Fruit fly (Drosophila melanogaster): ENCODE data around the gene CG42680.
A peak's percentile ranks its signal among the peaks of the same experiment; 100 is the strongest.

CG42680 gene

dm6 chr2L:14557743-14558142 is 30.3 kb downstream of the CG42680 start (continued):
- TF ChIP-seq Atf6 (GFP tag; IDR thresholded peaks at IDR 0.05) (peak; percentile 20; the same call in 1 of the 2 replicates), fd3F (GFP tag; optimal IDR thresholded peaks at IDR 0.05) (no peak), zen (tag; optimal IDR thresholded peaks at IDR 0.05) (peak; percentile 84), ind (GFP tag; optimal IDR thresholded peaks at IDR 0.05) (no peak), CG1602 (GFP tag; optimal IDR thresholded peaks at IDR 0.05) (no peak), crol (GFP tag; IDR thresholded peaks at IDR 0.05) (no peak), sqz (GFP tag; optimal IDR thresholded peaks at IDR 0.05) (no peak), CG8359 (GFP tag; optimal IDR thresholded peaks at IDR 0.05; ENCODE audit: borderline replicate concordance) (no peak), chif (GFP tag; optimal IDR thresholded peaks at IDR 0.05) (peak in 1 of 2 experiments; percentile 32), CG18262 (tag; optimal IDR thresholded peaks at IDR 0.05) (peak; percentile 11), tin (GFP tag; optimal IDR thresholded peaks at IDR 0.05) (no peak), Antp (GFP tag; optimal IDR thresholded peaks at IDR 0.05) (no peak), CG6683 (GFP tag; optimal IDR thresholded peaks at IDR 0.05) (no peak), Sry-β (GFP tag; optimal IDR thresholded peaks at IDR 0.05) (peak; percentile 64), MTF-1 (GFP tag; optimal IDR thresholded peaks at IDR 0.05; ENCODE audit: borderline replicate concordance) (no peak), gem (tag; optimal IDR thresholded peaks at IDR 0.05) (peak; percentile 29), CG2116 (GFP tag; optimal IDR thresholded peaks at IDR 0.05) (no peak), kay (GFP tag; optimal IDR thresholded peaks at IDR 0.05) (no peak), ash1 (GFP tag; optimal IDR thresholded peaks at IDR 0.05) (no peak), grn (GFP tag; optimal IDR thresholded peaks at IDR 0.05) (no peak), Ets97D (GFP tag; optimal IDR thresholded peaks at IDR 0.05) (no peak), CG17912 (GFP tag; optimal IDR thresholded peaks at IDR 0.05) (no peak), CG2889 (GFP tag; IDR thresholded peaks at IDR 0.05) (no peak), CG12391 (tag; optimal IDR thresholded peaks at IDR 0.05) (peak; percentile 11), dysf (GFP tag; IDR thresholded peaks at IDR 0.05) (no peak), CG8765 (GFP tag; IDR thresholded peaks at IDR 0.05) (no peak; the same call in 1 of the 2 replicates), tgo (GFP tag; IDR thresholded peaks at IDR 0.05) (no peak), cas (GFP tag; IDR thresholded peaks at IDR 0.05) (no peak), Sox100B (GFP tag; optimal IDR thresholded peaks at IDR 0.05) (no peak), tll (GFP tag; optimal IDR thresholded peaks at IDR 0.05) (peak in 1 of 2 experiments; percentile 17), CG2712 (tag; optimal IDR thresholded peaks at IDR 0.05) (peak; percentile 5), pum (GFP tag; optimal IDR thresholded peaks at IDR 0.05) (no peak), CG1603 (tag; optimal IDR thresholded peaks at IDR 0.05) (peak; percentile 4), CG7357 (GFP tag; IDR thresholded peaks at IDR 0.05) (no peak), grau (tag; optimal IDR thresholded peaks at IDR 0.05) (no peak)

DNA sequence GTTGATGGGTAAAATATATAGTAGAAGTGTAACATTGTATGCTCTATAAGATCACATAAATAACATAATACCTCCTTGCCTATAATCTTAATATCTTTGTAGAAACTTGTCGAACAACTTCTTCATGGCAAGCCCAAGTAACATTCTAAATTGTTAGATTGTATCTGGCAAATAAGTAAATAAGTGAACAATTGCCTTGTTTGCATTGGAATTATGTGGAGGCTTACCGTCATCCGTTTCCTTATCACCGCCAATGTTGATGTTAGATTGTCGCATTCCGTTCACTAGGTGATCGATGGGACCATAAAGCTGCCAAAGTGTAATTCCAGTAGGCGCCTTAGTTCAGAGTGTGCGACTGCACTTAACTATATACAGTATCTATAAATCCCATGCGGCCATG is 31.2 kb downstream of the CG42680 start:
- TF ChIP-seq Nf-YA (GFP tag; IDR thresholded peaks at IDR 0.05): peak; percentile 80
- TF ChIP-seq vnd (GFP tag; IDR thresholded peaks at IDR 0.05; ENCODE audit: partially characterized antibody): no peak
- peak; percentile 67; the same call in 1 of the 2 replicates for TF ChIP-seq stc (GFP tag; IDR thresholded peaks at IDR 0.05)
- TF ChIP-seq Hand (GFP tag; optimal IDR thresholded peaks at IDR 0.05): no peak
- peak; percentile 96 for TF ChIP-seq CG12236 (GFP tag; optimal IDR thresholded peaks at IDR 0.05)
- peak; percentile 96 for TF ChIP-seq CG9727 (GFP tag; optimal IDR thresholded peaks at IDR 0.05)
- TF ChIP-seq CG6689 (GFP tag; IDR thresholded peaks at IDR 0.05): peak; percentile 56
- peak; percentile 73 for TF ChIP-seq da (GFP tag; optimal IDR thresholded peaks at IDR 0.05)
- TF ChIP-seq sug (tag; optimal IDR thresholded peaks at IDR 0.05): peak; percentile 38
- peak; percentile 64 for TF ChIP-seq scrt (GFP tag; optimal IDR thresholded peaks at IDR 0.05)
- peak; percentile 86 for TF ChIP-seq repo (GFP tag; optimal IDR thresholded peaks at IDR 0.05)
- peak; percentile 60 for TF ChIP-seq CG11504 (tag; optimal IDR thresholded peaks at IDR 0.05)
- TF ChIP-seq usp (GFP tag; optimal IDR thresholded peaks at IDR 0.05): no peak
- peak; percentile 77 for TF ChIP-seq psq (GFP tag; optimal IDR thresholded peaks at IDR 0.05)
- peak; percentile 68 for TF ChIP-seq Mad (GFP tag; optimal IDR thresholded peaks at IDR 0.05)
- TF ChIP-seq CG16779 (GFP tag; IDR thresholded peaks at IDR 0.05): no peak
- peak; percentile 88 for TF ChIP-seq CG7556 (GFP tag; optimal IDR thresholded peaks at IDR 0.05)
- TF ChIP-seq Dek (tag; optimal IDR thresholded peaks at IDR 0.05): peak; percentile 23
